Worm (Caenorhabditis elegans) whole organism, L2 larva: ENCODE data around the gene Y43C5B.3.

Experiments used
- C34F6.9 ChIP-seq: fragments of 150-350 bp; optimal IDR thresholded peaks from 2 replicates; lab custom pipeline; 2014; ENCODE audit warnings: missing biosample characterization, missing genetic modification characterization
- R02D3.7 ChIP-seq: fragments of 150-350 bp; optimal IDR thresholded peaks from 2 replicates; lab custom pipeline; 2014; ENCODE audit warnings: missing biosample characterization, missing genetic modification characterization
- Y55F3AM.14 ChIP-seq: fragments of 200-800 bp; sonication (Bioruptor generic); optimal IDR thresholded peaks from 2 replicates; lab custom pipeline; 2018; ENCODE audit warnings: mild to moderate bottlenecking, missing genetic modification characterization, missing compliant biosample characterization
- ZK546.5 ChIP-seq: sonication (generic microtip); optimal IDR thresholded peaks from 2 replicates; lab custom pipeline; 2017; ENCODE audit warnings: missing biosample characterization, missing genetic modification characterization
- alr-1 ChIP-seq: fragments of 150-350 bp; optimal IDR thresholded peaks from 2 replicates; lab custom pipeline; 2014; ENCODE audit warnings: missing biosample characterization, missing genetic modification characterization
- ama-1 ChIP-seq: fragments of 150-350 bp; optimal IDR thresholded peaks from 2 replicates; lab custom pipeline; 2018; ENCODE audit warnings: inconsistent platforms
- blmp-1 ChIP-seq: sonication (generic microtip); optimal IDR thresholded peaks from 2 replicates; lab custom pipeline; 2017; ENCODE audit warnings: missing genetic modification characterization, mild to moderate bottlenecking, missing compliant biosample characterization, antibody characterized with exemption, moderate library complexity; ENCODE audit not compliant: insufficient read depth
- ceh-16 ChIP-seq: fragments of 150-350 bp; optimal IDR thresholded peaks from 2 replicates; lab custom pipeline; 2014; ENCODE audit warnings: missing biosample characterization, missing genetic modification characterization
- crh-2 ChIP-seq: sonication (generic microtip); optimal IDR thresholded peaks from 2 replicates; lab custom pipeline; 2017; ENCODE audit warnings: missing biosample characterization, missing genetic modification characterization
- dmd-4 ChIP-seq: sonication (generic microtip); optimal IDR thresholded peaks from 2 replicates; lab custom pipeline; 2017; ENCODE audit warnings: missing biosample characterization, missing genetic modification characterization
- elt-1 ChIP-seq: fragments of 150-350 bp; optimal IDR thresholded peaks from 2 replicates; lab custom pipeline; 2014; ENCODE audit warnings: missing biosample characterization, missing genetic modification characterization
- elt-3 ChIP-seq: sonication (generic microtip); optimal IDR thresholded peaks from 2 replicates; lab custom pipeline; 2017; ENCODE audit warnings: missing biosample characterization, missing genetic modification characterization
- fos-1 ChIP-seq: fragments of 150-350 bp; optimal IDR thresholded peaks from 2 replicates; lab custom pipeline; 2014; ENCODE audit warnings: missing biosample characterization, missing genetic modification characterization
- gmeb-1 ChIP-seq: fragments of 150-350 bp; optimal IDR thresholded peaks from 2 replicates; lab custom pipeline; 2014; ENCODE audit warnings: missing biosample characterization, missing genetic modification characterization
- lin-11 ChIP-seq: fragments of 150-350 bp; sonication (generic microtip); optimal IDR thresholded peaks from 2 replicates; lab custom pipeline; 2014; ENCODE audit warnings: missing biosample characterization, missing genetic modification characterization, inconsistent platforms, mixed read lengths
- lin-13 ChIP-seq: fragments of 150-350 bp; optimal IDR thresholded peaks from 2 replicates; lab custom pipeline; 2014; ENCODE audit warnings: missing biosample characterization, missing genetic modification reagents, missing genetic modification characterization
- lin-39 ChIP-seq: fragments of 150-350 bp; optimal IDR thresholded peaks from 2 replicates; lab custom pipeline; 2014; ENCODE audit warnings: missing biosample characterization, missing genetic modification reagents, missing genetic modification characterization
- lsy-2 ChIP-seq, 2 experiments: fragments of 150-350 bp in 1 of 2; sonication (generic microtip) in 1 of 2; optimal IDR thresholded peaks; 2 replicates each; lab custom pipeline; 2014 to 2017; ENCODE audit warnings: missing biosample characterization in 2 of 2, missing genetic modification characterization in 2 of 2
- mdl-1 ChIP-seq, 2 experiments: fragments of 150-350 bp in 1 of 2; sonication (generic microtip) in 1 of 2; optimal IDR thresholded peaks; 2 replicates each; lab custom pipeline; 2017; ENCODE audit warnings: missing biosample characterization in 2 of 2, missing genetic modification characterization in 2 of 2
- nhr-10 ChIP-seq: sonication (generic microtip); optimal IDR thresholded peaks from 2 replicates; lab custom pipeline; 2017; ENCODE audit warnings: missing biosample characterization, missing genetic modification characterization
- nhr-12 ChIP-seq: fragments of 150-350 bp; optimal IDR thresholded peaks from 2 replicates; lab custom pipeline; 2014; ENCODE audit warnings: missing biosample characterization, missing genetic modification characterization
- nhr-129 ChIP-seq: fragments of 150-350 bp; optimal IDR thresholded peaks from 2 replicates; lab custom pipeline; 2014; ENCODE audit warnings: missing biosample characterization, missing genetic modification characterization
- nhr-237 ChIP-seq: fragments of 150-350 bp; optimal IDR thresholded peaks from 2 replicates; lab custom pipeline; 2014; ENCODE audit warnings: missing biosample characterization, missing genetic modification characterization
- nhr-25 ChIP-seq: fragments of 150-350 bp; sonication (generic microtip); optimal IDR thresholded peaks from 3 replicates; lab custom pipeline; 2014; ENCODE audit warnings: missing biosample characterization, missing genetic modification characterization
- nhr-6 ChIP-seq: fragments of 150-350 bp; optimal IDR thresholded peaks from 2 replicates; lab custom pipeline; 2014; ENCODE audit warnings: missing biosample characterization, missing genetic modification characterization
- nhr-77 ChIP-seq: fragments of 150-350 bp; optimal IDR thresholded peaks from 2 replicates; lab custom pipeline; 2014; ENCODE audit warnings: missing biosample characterization, missing genetic modification characterization
- peb-1 ChIP-seq: fragments of 150-350 bp; optimal IDR thresholded peaks from 2 replicates; lab custom pipeline; 2014; ENCODE audit warnings: missing biosample characterization, missing genetic modification characterization
- sem-4 ChIP-seq: fragments of 150-350 bp; optimal IDR thresholded peaks from 2 replicates; lab custom pipeline; 2014; ENCODE audit warnings: missing biosample characterization, missing genetic modification reagents, missing genetic modification characterization
- skn-1 ChIP-seq: sonication (generic microtip); optimal IDR thresholded peaks from 2 replicates; lab custom pipeline; 2017; ENCODE audit warnings: missing biosample characterization, missing genetic modification characterization
- sma-3 ChIP-seq: sonication (generic microtip); optimal IDR thresholded peaks from 2 replicates; lab custom pipeline; 2016; ENCODE audit warnings: missing genetic modification reagents, missing genetic modification characterization, missing compliant biosample characterization
- snpc-4 ChIP-seq: fragments of 150-350 bp; optimal IDR thresholded peaks from 2 replicates; lab custom pipeline; 2014; ENCODE audit warnings: missing biosample characterization, missing genetic modification characterization
- unc-39 ChIP-seq: fragments of 150-350 bp; optimal IDR thresholded peaks from 2 replicates; lab custom pipeline; 2014; ENCODE audit warnings: missing biosample characterization, missing genetic modification characterization
- unc-55 ChIP-seq: fragments of 150-350 bp; sonication (generic microtip); optimal IDR thresholded peaks from 3 replicates; lab custom pipeline; 2014; ENCODE audit warnings: missing biosample characterization, missing genetic modification reagents, missing genetic modification characterization
- unc-62 ChIP-seq: fragments of 150-350 bp; optimal IDR thresholded peaks from 2 replicates; lab custom pipeline; 2014; ENCODE audit warnings: missing biosample characterization, missing genetic modification reagents, missing genetic modification characterization
- ztf-1 ChIP-seq: fragments of 200-800 bp; sonication (Bioruptor generic); conservative IDR thresholded peaks from 2 replicates; pipeline ENCODE4 v1.3.6; 2022; ENCODE audit warnings: missing genetic modification characterization, missing compliant biosample characterization
- ztf-11 ChIP-seq: sonication (generic microtip); optimal IDR thresholded peaks from 2 replicates; lab custom pipeline; 2017; ENCODE audit warnings: missing biosample characterization, missing genetic modification characterization
- ztf-4 ChIP-seq: fragments of 150-350 bp; optimal IDR thresholded peaks from 2 replicates; lab custom pipeline; 2014; ENCODE audit warnings: missing biosample characterization, missing genetic modification characterization

Gene Y43C5B.3

ce11 chrIV:10349871-10350640, at the start of gene Y43C5B.3, which contains the start of gene unc-43:
Gene Y43C5B.3 (plus strand): TSS chrIV:10350590.
Gene unc-43 (minus strand): TSS chrIV:10350217.
- no peak for TF ChIP-seq nhr-77 (tag; lab: Kevin White, UChicago)
- TF ChIP-seq crh-2: peak; percentile 5
- peak; percentile 62 for TF ChIP-seq fos-1 (tag; lab: Kevin White, UChicago)
- TF ChIP-seq nhr-10 (tag; lab: Kevin White, UChicago): no peak
- peak; percentile 70 for TF ChIP-seq blmp-1
- no peak for TF ChIP-seq dmd-4 (tag; lab: Kevin White, UChicago)
- TF ChIP-seq, all 48 proteins: peak for 3

DNA sequence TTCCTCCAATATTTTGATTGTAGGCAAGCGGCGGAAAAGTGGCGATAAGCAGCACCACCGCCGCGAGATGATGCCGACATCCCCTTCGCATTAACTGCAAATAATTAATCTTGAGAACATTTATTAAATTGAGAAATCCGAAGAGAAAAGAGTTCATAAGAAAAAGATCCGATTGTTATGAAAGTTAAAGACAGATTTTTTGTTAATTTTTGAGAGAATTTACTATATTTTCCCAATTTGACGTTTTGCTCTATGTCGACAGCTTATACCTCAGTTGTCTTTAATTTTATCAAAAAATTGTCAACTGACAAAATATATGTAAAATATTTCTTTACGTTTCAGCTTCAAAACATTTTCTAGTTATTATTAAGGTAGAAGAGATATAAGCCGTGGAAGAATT, 48.2 kb upstream of the Y43C5B.3 start, which contains the start of gene R09E10.5:
Gene R09E10.5 (minus strand): TSS at position 101 of the 400 bp plus-strand sequence.
- TF ChIP-seq lin-39 (tag; lab: Kevin White, UChicago) (no peak), nhr-237 (no peak), lsy-2 (tag; optimal IDR thresholded peaks at IDR 0.05; lab: Kevin White, UChicago) (no peak), ztf-11 (tag; lab: Kevin White, UChicago) (no peak), nhr-129 (tag; lab: Kevin White, UChicago) (no peak), sem-4 (no peak), Y55F3AM.14 (no peak), alr-1 (tag; lab: Kevin White, UChicago) (no peak), skn-1 (tag; lab: Kevin White, UChicago) (no peak), peb-1 (tag; lab: Kevin White, UChicago) (no peak), nhr-25 (tag; lab: Kevin White, UChicago) (no peak), sma-3 (GFP tag; lab: Kevin White, UChicago) (no peak), ama-1 (lab: Kevin White, UChicago) (no peak), unc-62 (GFP tag; lab: Kevin White, UChicago) (no peak), gmeb-1 (tag; lab: Kevin White, UChicago) (no peak), elt-3 (tag; lab: Kevin White, UChicago) (no peak), dmd-4 (tag; lab: Kevin White, UChicago) (no peak), C34F6.9 (no peak), ztf-4 (tag; lab: Kevin White, UChicago) (no peak)

DNA sequence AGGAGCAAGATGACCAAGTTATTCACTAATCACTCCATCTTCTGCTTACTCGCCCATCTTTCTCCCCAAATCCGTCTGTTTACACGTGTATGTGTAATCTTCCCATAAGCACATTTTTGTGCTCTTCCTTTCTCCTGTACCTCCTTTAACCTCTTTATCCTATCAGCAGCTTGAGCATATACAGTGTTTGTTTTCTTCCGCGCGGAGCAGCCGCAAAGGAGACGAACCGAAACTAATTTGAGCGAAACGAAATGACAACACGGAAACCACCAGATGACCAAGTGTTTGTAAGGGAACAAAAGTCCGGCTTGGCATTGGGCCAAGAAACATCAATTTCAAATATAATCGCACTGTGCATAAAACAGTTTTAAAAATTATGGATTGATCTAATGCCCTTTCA, 46.0 kb upstream of the Y43C5B.3 start:
- TF ChIP-seq nhr-10 (tag; lab: Kevin White, UChicago): no peak
- TF ChIP-seq sma-3 (GFP tag; lab: Kevin White, UChicago): no peak
- no peak for TF ChIP-seq unc-62 (GFP tag; lab: Kevin White, UChicago)

ce11 chrIV:10310329-10310728, 40.1 kb upstream of the Y43C5B.3 start, which contains the start of gene R09E10.8:
Gene R09E10.8 (minus strand): TSS chrIV:10310429.
- TF ChIP-seq R02D3.7 (tag; lab: Kevin White, UChicago) (no peak), unc-39 (tag; lab: Kevin White, UChicago) (no peak), nhr-12 (tag; lab: Kevin White, UChicago) (no peak), Y55F3AM.14 (no peak), ceh-16 (tag; lab: Kevin White, UChicago) (no peak), nhr-129 (tag; lab: Kevin White, UChicago) (no peak)
- TF ChIP-seq, all 48 proteins: peak for 0

ce11 chrIV:10311115-10311514, 39.3 kb upstream of the Y43C5B.3 start:
- TF ChIP-seq ztf-1 (GFP tag; lab: Robert Waterston, UW): no peak
- TF ChIP-seq skn-1 (tag; lab: Kevin White, UChicago): no peak
- no peak for TF ChIP-seq ztf-4 (tag; lab: Kevin White, UChicago)
- no peak for TF ChIP-seq ama-1 (lab: Kevin White, UChicago)
- TF ChIP-seq R02D3.7 (tag; lab: Kevin White, UChicago): no peak
- no peak for TF ChIP-seq lin-11 (tag; lab: Kevin White, UChicago)
- TF ChIP-seq nhr-237: no peak
- no peak for TF ChIP-seq ceh-16 (tag; lab: Kevin White, UChicago)
- no peak for TF ChIP-seq fos-1 (tag; lab: Kevin White, UChicago)
- TF ChIP-seq elt-3 (tag; lab: Kevin White, UChicago): no peak
- no peak for TF ChIP-seq snpc-4 (tag; lab: Kevin White, UChicago)
- no peak for TF ChIP-seq nhr-10 (tag; lab: Kevin White, UChicago)
- no peak for TF ChIP-seq elt-1 (tag; lab: Kevin White, UChicago)
- no peak for TF ChIP-seq unc-39 (tag; lab: Kevin White, UChicago)
- no peak for TF ChIP-seq mdl-1 (tag; optimal IDR thresholded peaks at IDR 0.05; lab: Kevin White, UChicago)
- TF ChIP-seq unc-55 (GFP tag; lab: Kevin White, UChicago): no peak
- no peak for TF ChIP-seq nhr-6
- no peak for TF ChIP-seq lin-13 (GFP tag; lab: Kevin White, UChicago)
- no peak for TF ChIP-seq ZK546.5
- no peak for TF ChIP-seq lsy-2 (tag; optimal IDR thresholded peaks at IDR 0.05; lab: Kevin White, UChicago)
